Fruit fly (Drosophila melanogaster): ENCODE data around the gene MtnE.

The MtnE gene

dm6 chr3R:20549855-20550603, 15.5 kb upstream of the MtnE start:
- TF ChIP-seq CG34367 (tag; optimal IDR thresholded peaks at IDR 0.05) (peak; percentile 79), D1 (tag; optimal IDR thresholded peaks at IDR 0.05) (no peak), EcR (GFP tag; optimal IDR thresholded peaks at IDR 0.05) (peak; percentile 76), CG8159 (tag; optimal IDR thresholded peaks at IDR 0.05) (peak; percentile 93), CG12605 (GFP tag; IDR thresholded peaks at IDR 0.05) (peak; percentile 73), CG9948 (tag; optimal IDR thresholded peaks at IDR 0.05) (peak; percentile 88), Snoo (tag; optimal IDR thresholded peaks at IDR 0.05) (peak; percentile 86), rn (GFP tag; IDR thresholded peaks at IDR 0.05) (peak; percentile 45; the same call in 1 of the 2 replicates), CG32121 (GFP tag; IDR thresholded peaks at IDR 0.05) (peak; percentile 85), CG17806 (tag; optimal IDR thresholded peaks at IDR 0.05) (peak; percentile 87), gl (tag; optimal IDR thresholded peaks at IDR 0.05) (peak; percentile 61), CG10348 (GFP tag; IDR thresholded peaks at IDR 0.05) (no peak), CG14655 (GFP tag; optimal IDR thresholded peaks at IDR 0.05) (peak; percentile 90), CG4496 (GFP tag; IDR thresholded peaks at IDR 0.05) (peak; percentile 91), CG8301 (tag; optimal IDR thresholded peaks at IDR 0.05) (peak; percentile 79), Ets98B (GFP tag; IDR thresholded peaks at IDR 0.05) (peak; percentile 74; the same call in 1 of the 2 replicates), Pif1A (GFP tag; optimal IDR thresholded peaks at IDR 0.05) (peak; percentile 85), fd96Ca (GFP tag; IDR thresholded peaks at IDR 0.05) (peak; percentile 87), Pif1B (GFP tag; optimal IDR thresholded peaks at IDR 0.05) (peak; percentile 86), CG13204 (GFP tag; optimal IDR thresholded peaks at IDR 0.05) (peak; percentile 60), CG15710 (tag; optimal IDR thresholded peaks at IDR 0.05) (peak; percentile 91)

DNA sequence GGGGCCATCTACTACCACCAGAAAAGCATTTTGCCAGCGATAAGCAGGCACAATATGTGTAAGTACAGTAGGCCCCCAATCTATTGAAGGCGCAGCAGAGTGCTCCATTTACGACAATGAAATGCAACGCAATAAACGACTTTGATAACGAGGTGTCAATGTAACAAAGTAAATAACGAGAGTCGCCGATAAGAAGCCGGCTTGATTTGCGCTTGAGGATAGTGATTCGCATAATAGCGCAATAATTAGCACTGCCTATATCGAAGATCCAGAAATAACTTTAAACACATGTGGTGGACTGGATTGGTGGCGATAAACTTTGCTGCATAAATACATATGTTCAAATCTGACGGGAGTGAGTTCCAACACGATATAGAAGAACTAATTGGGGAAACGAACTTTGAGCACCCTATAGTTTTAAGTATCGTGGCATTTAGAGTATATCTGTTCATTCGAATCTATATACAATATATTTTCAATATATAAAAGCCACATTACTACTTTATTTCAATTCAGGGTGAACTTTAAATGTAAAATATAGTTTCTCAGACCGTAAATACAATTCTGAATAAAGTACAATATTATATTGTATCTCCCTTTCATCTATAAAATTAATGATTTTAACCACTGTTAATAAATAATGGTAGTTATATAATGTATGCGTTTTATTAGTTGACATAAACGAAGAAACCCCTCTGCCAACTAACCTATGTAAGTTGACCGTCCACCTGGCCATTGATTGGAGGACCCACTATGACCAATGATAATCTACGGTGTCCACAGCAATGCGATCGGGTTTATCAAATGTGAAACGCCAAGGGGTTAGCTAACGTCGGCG, 14.7 kb upstream of the MtnE start:
- TF ChIP-seq CG4496 (GFP tag; IDR thresholded peaks at IDR 0.05): 0 out of 3 replicates have a peak, but pooled peaks have one; percentile 31
- no peak for TF ChIP-seq Pif1A (GFP tag; optimal IDR thresholded peaks at IDR 0.05)
- TF ChIP-seq fd96Ca (GFP tag; IDR thresholded peaks at IDR 0.05): peak; percentile 55; the same call in 2 of the 3 replicates
- TF ChIP-seq CG9948 (tag; optimal IDR thresholded peaks at IDR 0.05): no peak
- TF ChIP-seq CG10348 (GFP tag; IDR thresholded peaks at IDR 0.05): no peak
- TF ChIP-seq CG34367 (tag; optimal IDR thresholded peaks at IDR 0.05): no peak
- no peak for TF ChIP-seq CG17806 (tag; optimal IDR thresholded peaks at IDR 0.05)
- TF ChIP-seq gl (tag; optimal IDR thresholded peaks at IDR 0.05): no peak
- TF ChIP-seq EcR (GFP tag; optimal IDR thresholded peaks at IDR 0.05): peak; percentile 86
- 0 out of 2 replicates have a peak, but pooled peaks have one; percentile 36 for TF ChIP-seq CG32121 (GFP tag; IDR thresholded peaks at IDR 0.05)
- no peak for TF ChIP-seq Snoo (tag; optimal IDR thresholded peaks at IDR 0.05)
- peak; percentile 60 for TF ChIP-seq Ets98B (GFP tag; IDR thresholded peaks at IDR 0.05)
- TF ChIP-seq Pif1B (GFP tag; optimal IDR thresholded peaks at IDR 0.05): no peak
- TF ChIP-seq CG12605 (GFP tag; IDR thresholded peaks at IDR 0.05): 0 out of 2 replicates have a peak, but pooled peaks have one; percentile 22
- no peak for TF ChIP-seq CG13204 (GFP tag; optimal IDR thresholded peaks at IDR 0.05)
- TF ChIP-seq CG14655 (GFP tag; optimal IDR thresholded peaks at IDR 0.05): no peak

- TF ChIP-seq CG4496 (GFP tag; IDR thresholded peaks at IDR 0.05) (no peak), CG14655 (GFP tag; optimal IDR thresholded peaks at IDR 0.05) (no peak), CG15710 (tag; optimal IDR thresholded peaks at IDR 0.05) (no peak), CG12605 (GFP tag; IDR thresholded peaks at IDR 0.05) (no peak), CG13204 (GFP tag; optimal IDR thresholded peaks at IDR 0.05) (no peak), gl (tag; optimal IDR thresholded peaks at IDR 0.05) (no peak)
Measured at dm6 chr3R:20548255-20548654, 13.8 kb upstream of the MtnE start.

DNA sequence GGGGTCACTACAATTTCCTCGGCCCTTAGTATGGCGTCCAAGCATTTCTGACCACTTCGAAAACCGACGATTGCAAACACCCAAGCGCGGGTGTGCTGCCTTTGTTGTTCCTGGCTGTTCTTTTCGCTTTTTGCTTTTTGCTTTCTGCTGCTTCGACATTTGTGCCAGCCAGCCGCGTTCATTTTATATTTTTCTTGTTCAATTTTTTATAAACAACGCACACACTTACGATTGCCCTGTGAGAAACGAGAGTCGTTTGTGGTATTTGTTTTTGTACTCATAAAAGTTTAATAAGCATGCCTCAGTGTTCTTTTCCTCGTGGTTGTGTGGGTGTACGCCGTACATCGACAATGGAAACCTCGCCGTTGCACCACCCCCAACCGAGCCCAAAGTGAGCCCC, 13.3 kb upstream of the MtnE start:
- TF ChIP-seq CG14655 (GFP tag; optimal IDR thresholded peaks at IDR 0.05) (no peak), CG15710 (tag; optimal IDR thresholded peaks at IDR 0.05) (peak; percentile 42), CG9948 (tag; optimal IDR thresholded peaks at IDR 0.05) (no peak), CG13204 (GFP tag; optimal IDR thresholded peaks at IDR 0.05) (peak; percentile 62), D1 (tag; optimal IDR thresholded peaks at IDR 0.05) (no peak), rn (GFP tag; IDR thresholded peaks at IDR 0.05) (no peak), Ets98B (GFP tag; IDR thresholded peaks at IDR 0.05) (no peak), fd96Ca (GFP tag; IDR thresholded peaks at IDR 0.05) (0 out of 3 replicates have a peak, but pooled peaks have one; percentile 48), CG8159 (tag; optimal IDR thresholded peaks at IDR 0.05) (no peak), CG8301 (tag; optimal IDR thresholded peaks at IDR 0.05) (no peak), CG10348 (GFP tag; IDR thresholded peaks at IDR 0.05) (no peak), Pif1B (GFP tag; optimal IDR thresholded peaks at IDR 0.05) (no peak), EcR (GFP tag; optimal IDR thresholded peaks at IDR 0.05) (peak; percentile 17), CG17806 (tag; optimal IDR thresholded peaks at IDR 0.05) (no peak), CG12605 (GFP tag; IDR thresholded peaks at IDR 0.05) (peak; percentile 42; the same call in 1 of the 2 replicates), Snoo (tag; optimal IDR thresholded peaks at IDR 0.05) (no peak), Pif1A (GFP tag; optimal IDR thresholded peaks at IDR 0.05) (no peak), CG34367 (tag; optimal IDR thresholded peaks at IDR 0.05) (no peak), CG32121 (GFP tag; IDR thresholded peaks at IDR 0.05) (no peak), CG4496 (GFP tag; IDR thresholded peaks at IDR 0.05) (peak; percentile 66), gl (tag; optimal IDR thresholded peaks at IDR 0.05) (peak; percentile 70)

All from whole organism, pupa.